Worm (Caenorhabditis elegans): ENCODE results near the gene str-18.

The str-18 gene

ce11 chrV:15766122-15766594, 24.4 kb upstream of the str-18 start, which contains the start of the genes haf-3 and F57A10.2 (continued):
- TF ChIP-seq egl-27 (tag; optimal IDR thresholded peaks at IDR 0.05): peak; percentile 9 to 69
- peak; percentile 92 for TF ChIP-seq snpc-4 (tag; optimal IDR thresholded peaks at IDR 0.05)
- no peak for TF ChIP-seq hlh-17 (GFP tag; optimal IDR thresholded peaks at IDR 0.05; ENCODE audit: borderline replicate concordance)
- peak; percentile 95 for TF ChIP-seq xbp-1 (tag; optimal IDR thresholded peaks at IDR 0.05)
- TF ChIP-seq lin-39 (tag; optimal IDR thresholded peaks at IDR 0.05): peak; percentile 94
- no peak for TF ChIP-seq Y116A8C.19 (tag; optimal IDR thresholded peaks at IDR 0.05; ENCODE audit: borderline replicate concordance)
- TF ChIP-seq jun-1 (tag; optimal IDR thresholded peaks at IDR 0.05): peak; percentile 82
- peak; percentile 92 for TF ChIP-seq fkh-8 (tag; optimal IDR thresholded peaks at IDR 0.05)
- TF ChIP-seq swsn-7 (tag; optimal IDR thresholded peaks at IDR 0.05): peak; percentile 95
- TF ChIP-seq aha-1 (tag; optimal IDR thresholded peaks at IDR 0.05): peak; percentile 54
- peak; percentile 96 for TF ChIP-seq nhr-90 (tag; optimal IDR thresholded peaks at IDR 0.05; ENCODE audit: poor library complexity)
- TF ChIP-seq rnt-1 (tag; optimal IDR thresholded peaks at IDR 0.05): peak; percentile 97
- TF ChIP-seq mep-1 (tag; optimal IDR thresholded peaks at IDR 0.05): peak; percentile 98
- peak; percentile 6 for TF ChIP-seq C34B4.2 (tag; optimal IDR thresholded peaks at IDR 0.05)
- TF ChIP-seq dsc-1 (tag; optimal IDR thresholded peaks at IDR 0.05): peak; percentile 97
- TF ChIP-seq lir-3 (tag; optimal IDR thresholded peaks at IDR 0.05; ENCODE audit: poor library complexity): peak; percentile 76
- no peak for TF ChIP-seq alr-1 (tag; optimal IDR thresholded peaks at IDR 0.05; ENCODE audit: borderline replicate concordance)
- no peak for TF ChIP-seq hlh-4 (tag; optimal IDR thresholded peaks at IDR 0.05)
- TF ChIP-seq unc-130 (tag; optimal IDR thresholded peaks at IDR 0.05): peak; percentile 90
- no peak for TF ChIP-seq nhr-12 (tag; optimal IDR thresholded peaks at IDR 0.05)
- peak; percentile 11 for TF ChIP-seq hpl-2 (GFP tag; optimal IDR thresholded peaks at IDR 0.05)
- peak; percentile 79 for TF ChIP-seq blmp-1 (tag; optimal IDR thresholded peaks at IDR 0.05)
- peak; percentile 95 for TF ChIP-seq nhr-19 (GFP tag; conservative IDR thresholded peaks at IDR 0.05)
- TF ChIP-seq unc-62 (GFP tag; optimal IDR thresholded peaks at IDR 0.05): no peak
- peak; percentile 4 to 83 for TF ChIP-seq ztf-11 (tag; optimal IDR thresholded peaks at IDR 0.05)
- TF ChIP-seq nhr-77 (tag; optimal IDR thresholded peaks at IDR 0.05): peak; percentile 82
- peak; percentile 99 for TF ChIP-seq lin-35 (GFP tag; optimal IDR thresholded peaks at IDR 0.05)
- peak; percentile 96 to 97 (median 97) for TF ChIP-seq ceh-82 (tag; optimal IDR thresholded peaks at IDR 0.05)
- TF ChIP-seq fkh-4 (tag; optimal IDR thresholded peaks at IDR 0.05; ENCODE audit: borderline replicate concordance): peak; percentile 72
- TF ChIP-seq isw-1 (GFP tag; IDR thresholded peaks at IDR 0.05): peak; percentile 91
- peak; percentile 95 for TF ChIP-seq nhr-20 (tag; optimal IDR thresholded peaks at IDR 0.05)
- peak; percentile 92 for TF ChIP-seq unc-86 (tag; optimal IDR thresholded peaks at IDR 0.05)
- peak; percentile 99 for TF ChIP-seq dpl-1 (GFP tag; optimal IDR thresholded peaks at IDR 0.05)
- TF ChIP-seq lin-15B (tag; optimal IDR thresholded peaks at IDR 0.05): peak; percentile 88
- TF ChIP-seq F16B12.6 (tag; optimal IDR thresholded peaks at IDR 0.05): peak; percentile 66
- TF ChIP-seq ztf-4 (tag; optimal IDR thresholded peaks at IDR 0.05): peak; percentile 70
- peak; percentile 82 for TF ChIP-seq fos-1 (tag; optimal IDR thresholded peaks at IDR 0.05)
- TF ChIP-seq pqm-1 (tag; optimal IDR thresholded peaks at IDR 0.05): no peak
- peak; percentile 87 for TF ChIP-seq aly-2 (tag; optimal IDR thresholded peaks at IDR 0.05)
- TF ChIP-seq unc-98 (GFP tag; IDR thresholded peaks at IDR 0.05): no peak
- TF ChIP-seq nhr-28 (tag; optimal IDR thresholded peaks at IDR 0.05): peak; percentile 39
- TF ChIP-seq C16A3.4 (tag; optimal IDR thresholded peaks at IDR 0.05): peak; percentile 90
- TF ChIP-seq mab-9 (GFP tag; IDR thresholded peaks at IDR 0.05): peak; percentile 85
- TF ChIP-seq ceh-63 (GFP tag; optimal IDR thresholded peaks at IDR 0.05): no peak
- TF ChIP-seq elt-2 (tag; optimal IDR thresholded peaks at IDR 0.05): peak; percentile 80
- peak; percentile 85 for TF ChIP-seq zip-4 (GFP tag; optimal IDR thresholded peaks at IDR 0.05)
- TF ChIP-seq snu-23 (GFP tag; optimal IDR thresholded peaks at IDR 0.05): peak; percentile 97
- peak; percentile 93 for TF ChIP-seq grh-1 (GFP tag; IDR thresholded peaks at IDR 0.05)
- TF ChIP-seq sox-4 (tag; optimal IDR thresholded peaks at IDR 0.05): peak; percentile 87

Measured in whole organism, L1 larva.